Worm (Caenorhabditis elegans): Measurements from ENCODE around the gene let-23.

Gene let-23

ce11 chrII:9165762-9166460 lies 31.4 kb upstream of the let-23 start, which contains the start of gene W07A12.8:
TSS of gene W07A12.8 (minus strand) at chrII:9165812.
- TF ChIP-seq snpc-4 (GFP tag; optimal IDR thresholded peaks at IDR 0.05), result no peak
- TF ChIP-seq snpc-4 (tag; optimal IDR thresholded peaks at IDR 0.05), result no peak
- TF ChIP-seq nhr-80 (tag; optimal IDR thresholded peaks at IDR 0.05), result peak; percentile 86
- no peak for TF ChIP-seq dpl-1 (GFP tag; optimal IDR thresholded peaks at IDR 0.05)
- no peak for TF ChIP-seq Y53F4B.3 (GFP tag; IDR thresholded peaks at IDR 0.05)
- peak; percentile 5 for TF ChIP-seq unc-62 (GFP tag; optimal IDR thresholded peaks at IDR 0.05)
- TF ChIP-seq F39B2.1 (GFP tag; IDR thresholded peaks at IDR 0.05), result no peak
- TF ChIP-seq dox-1 (GFP tag; IDR thresholded peaks at IDR 0.05), result peak; percentile 44; the same call in 1 of the 2 replicates
- peak; percentile 28 for TF ChIP-seq ets-4 (GFP tag; optimal IDR thresholded peaks at IDR 0.05)
- no peak for TF ChIP-seq snpc-1.3 (tag; optimal IDR thresholded peaks at IDR 0.05; ENCODE audit: insufficient read depth)

- TF ChIP-seq snpc-1.3 (tag; optimal IDR thresholded peaks at IDR 0.05; ENCODE audit: insufficient read depth) (no peak), F33H1.4 (GFP tag; IDR thresholded peaks at IDR 0.05) (no peak), dox-1 (GFP tag; IDR thresholded peaks at IDR 0.05) (no peak), T07F8.4 (tag; optimal IDR thresholded peaks at IDR 0.05) (no peak), ekl-4 (GFP tag; IDR thresholded peaks at IDR 0.05) (no peak), F39B2.1 (GFP tag; IDR thresholded peaks at IDR 0.05) (no peak), sptf-2 (GFP tag; optimal IDR thresholded peaks at IDR 0.05) (no peak)
Observed at ce11 chrII:9167730-9168129, 29.6 kb upstream of the let-23 start, which contains the start of gene T23G7.3. TSS of gene T23G7.3 (minus strand) at chrII:9167830.

ce11 chrII:9169450-9169960 lies 27.8 kb upstream of the let-23 start, which contains the start of gene dpl-1:
TSS of gene dpl-1 (plus strand) at chrII:9169910.
- TF ChIP-seq lin-54 (GFP tag; optimal IDR thresholded peaks at IDR 0.05) (peak; percentile 30), dpl-1 (GFP tag; optimal IDR thresholded peaks at IDR 0.05) (peak; percentile 26), atf-7 (tag; optimal IDR thresholded peaks at IDR 0.05) (no peak), efl-1 (GFP tag; optimal IDR thresholded peaks at IDR 0.05) (peak; percentile 39), attf-3 (GFP tag; conservative IDR thresholded peaks at IDR 0.05) (peak; percentile 92), snpc-3.4 (tag; optimal IDR thresholded peaks at IDR 0.05) (no peak), lin-35 (GFP tag; optimal IDR thresholded peaks at IDR 0.05) (peak in 1 of 3 experiments; percentile 59)

DNA sequence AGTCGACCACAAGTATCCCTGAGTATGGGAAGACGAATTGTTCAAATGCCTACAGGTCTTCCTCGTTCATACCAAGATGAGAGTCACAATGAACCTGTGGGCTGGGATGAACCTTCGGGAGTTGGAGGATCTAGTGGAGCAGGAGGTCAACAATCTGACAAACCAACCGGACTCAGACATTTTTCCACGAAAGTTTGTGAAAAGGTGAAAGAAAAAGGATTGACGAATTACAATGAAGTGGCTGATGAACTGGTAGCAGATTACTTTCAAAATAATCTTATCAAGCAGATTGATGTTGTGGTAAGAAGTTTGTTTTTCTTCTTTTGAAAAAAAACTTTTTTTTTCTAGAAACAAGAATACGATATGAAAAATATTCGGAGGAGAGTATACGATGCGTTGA lies 27.3 kb upstream of the let-23 start:
- TF ChIP-seq xnd-1 (tag; optimal IDR thresholded peaks at IDR 0.05), result no peak
- TF ChIP-seq madf-3 (GFP tag; IDR thresholded peaks at IDR 0.05), result 0 out of 2 replicates have a peak, but pooled peaks have one; percentile 24

DNA sequence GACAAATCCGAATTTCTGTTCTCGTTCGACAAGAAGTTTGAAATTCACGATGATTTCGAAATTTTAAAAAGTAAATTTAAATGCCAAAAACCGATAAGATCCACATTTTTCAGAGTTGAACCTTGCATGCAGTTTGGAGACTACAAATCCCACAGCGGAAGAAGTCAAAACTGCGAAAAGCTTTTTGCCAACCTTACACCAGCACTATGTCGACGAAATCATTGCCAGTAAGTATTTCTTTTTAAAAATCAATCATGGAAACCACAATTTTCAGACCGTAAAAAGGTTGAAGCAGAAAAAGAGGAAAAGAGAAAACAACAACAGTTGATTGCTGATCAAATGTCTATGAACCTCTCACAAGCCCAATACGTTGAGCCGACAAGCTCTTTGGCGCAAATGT lies 26.5 kb upstream of the let-23 start:
- TF ChIP-seq madf-6 (GFP tag; IDR thresholded peaks at IDR 0.05), result 0 out of 2 replicates have a peak, but pooled peaks have one; percentile 11
- no peak for TF ChIP-seq hlh-12 (tag; optimal IDR thresholded peaks at IDR 0.05)

DNA sequence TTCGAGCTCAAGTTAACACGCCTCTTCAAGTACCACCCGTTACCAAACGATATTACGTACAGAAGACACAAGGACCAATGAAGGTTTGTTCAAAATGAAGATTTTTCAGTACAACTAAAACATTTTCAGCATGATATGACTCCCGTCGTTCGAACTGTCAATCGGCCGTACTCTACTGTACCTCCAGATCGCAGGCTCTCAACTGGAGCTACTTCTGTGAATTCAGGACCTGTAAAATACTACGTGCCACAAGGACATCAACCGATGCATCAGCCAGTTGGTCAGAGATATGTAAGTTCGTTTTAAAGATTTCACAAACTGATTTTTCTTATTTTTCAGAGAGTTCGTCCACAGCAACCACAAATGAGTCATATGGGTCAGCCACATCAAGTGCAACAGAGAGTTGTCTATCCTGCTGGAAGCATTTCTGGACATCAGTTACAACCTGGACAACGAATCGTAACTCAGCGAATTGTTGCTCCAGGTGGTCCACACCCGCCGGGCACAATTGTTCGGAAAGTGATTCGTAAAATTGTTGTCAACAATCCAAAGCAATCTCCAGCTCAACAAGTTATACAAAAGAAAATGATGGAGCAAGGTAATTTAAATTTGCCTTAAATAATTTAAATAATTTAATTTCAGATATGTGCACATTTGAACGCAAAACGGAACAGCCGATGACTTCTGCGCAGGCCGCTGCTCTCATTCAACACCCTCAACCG lies 25.7 kb upstream of the let-23 start:
- TF ChIP-seq hlh-26 (GFP tag; conservative IDR thresholded peaks at IDR 0.05) (no peak), ZK185.1 (tag; optimal IDR thresholded peaks at IDR 0.05; ENCODE audit: poor library complexity, severe bottlenecking) (no peak), ets-4 (GFP tag; optimal IDR thresholded peaks at IDR 0.05) (no peak), ekl-4 (GFP tag; IDR thresholded peaks at IDR 0.05) (no peak), nhr-179 (tag; optimal IDR thresholded peaks at IDR 0.05) (no peak), hmg-1.2 (GFP tag; IDR thresholded peaks at IDR 0.05) (no peak), egrh-3 (GFP tag; IDR thresholded peaks at IDR 0.05) (no peak), hrde-1 (tag; optimal IDR thresholded peaks at IDR 0.05; ENCODE audit: borderline replicate concordance) (no peak), nhr-27 (tag; optimal IDR thresholded peaks at IDR 0.05) (no peak), lsl-1 (GFP tag; optimal IDR thresholded peaks at IDR 0.05) (no peak), somi-1 (GFP tag; optimal IDR thresholded peaks at IDR 0.05) (no peak), lin-35 (GFP tag; optimal IDR thresholded peaks at IDR 0.05) (no peak), mcd-1 (GFP tag; IDR thresholded peaks at IDR 0.05) (no peak), rpc-1 (optimal IDR thresholded peaks at IDR 0.05) (no peak), rpc-1 (tag; optimal IDR thresholded peaks at IDR 0.05) (no peak), chd-7 (tag; optimal IDR thresholded peaks at IDR 0.05) (no peak)

Data from whole organism, young adult.